Worm (Caenorhabditis elegans) whole organism, L3 larva: ENCODE measurements around the gene K01A6.8.
A peak's percentile ranks its signal among the peaks of the same experiment; 100 is the strongest.

Source experiments
- R02D3.7 ChIP-seq: fragments of 150-350 bp; optimal IDR thresholded peaks from 2 replicates; lab custom pipeline; 2014; ENCODE audit warnings: missing biosample characterization, missing genetic modification characterization
- aly-2 ChIP-seq: fragments of 150-350 bp; optimal IDR thresholded peaks from 2 replicates; lab custom pipeline; 2014; ENCODE audit warnings: missing biosample characterization, missing genetic modification characterization
- ceh-28 ChIP-seq: fragments of 150-350 bp; optimal IDR thresholded peaks from 2 replicates; lab custom pipeline; 2014; ENCODE audit warnings: missing biosample characterization, missing genetic modification reagents, missing genetic modification characterization
- ceh-9 ChIP-seq: sonication (generic microtip); optimal IDR thresholded peaks from 2 replicates; lab custom pipeline; 2018; ENCODE audit warnings: missing biosample characterization, missing genetic modification characterization
- egl-27 ChIP-seq: sonication (generic microtip); optimal IDR thresholded peaks from 4 replicates; lab custom pipeline; 2017; ENCODE audit warnings: missing biosample characterization, missing genetic modification reagents, missing genetic modification characterization
- egl-5 ChIP-seq: fragments of 150-350 bp; optimal IDR thresholded peaks from 2 replicates; lab custom pipeline; 2017; ENCODE audit warnings: missing biosample characterization, missing genetic modification reagents, missing genetic modification characterization, inconsistent platforms
- elt-1 ChIP-seq: fragments of 150-350 bp; optimal IDR thresholded peaks from 2 replicates; lab custom pipeline; 2014; ENCODE audit warnings: missing biosample characterization, missing genetic modification characterization
- elt-2 ChIP-seq: sonication (generic microtip); optimal IDR thresholded peaks from 2 replicates; lab custom pipeline; 2016; ENCODE audit warnings: missing genetic modification reagents, mild to moderate bottlenecking, missing genetic modification characterization, missing compliant biosample characterization
- elt-3 ChIP-seq, 3 experiments: fragments of 150-350 bp in 1 of 3; sonication (generic microtip) in 2 of 3; optimal IDR thresholded peaks; 2 replicates in 2 of 3; 4 replicates in 1 of 3; lab custom pipeline; 2014 to 2017; ENCODE audit warnings: missing biosample characterization in 3 of 3, missing genetic modification characterization in 3 of 3
- eor-1 ChIP-seq, 2 experiments: fragments of 150-350 bp; optimal IDR thresholded peaks; 2 replicates each; lab custom pipeline; 2014 to 2018; ENCODE audit warnings: missing biosample characterization in 2 of 2, missing genetic modification characterization in 2 of 2
- fkh-2 ChIP-seq: fragments of 150-350 bp; optimal IDR thresholded peaks from 2 replicates; lab custom pipeline; 2014; ENCODE audit warnings: missing biosample characterization, missing genetic modification reagents, missing genetic modification characterization
- fos-1 ChIP-seq: fragments of 150-350 bp; optimal IDR thresholded peaks from 2 replicates; lab custom pipeline; 2014; ENCODE audit warnings: missing biosample characterization, missing genetic modification characterization
- jun-1 ChIP-seq: fragments of 150-350 bp; optimal IDR thresholded peaks from 2 replicates; lab custom pipeline; 2014; ENCODE audit warnings: missing biosample characterization, missing genetic modification reagents, missing genetic modification characterization
- lin-15B ChIP-seq: fragments of 150-350 bp; optimal IDR thresholded peaks from 2 replicates; lab custom pipeline; 2014; ENCODE audit warnings: missing biosample characterization, missing genetic modification characterization
- lin-39 ChIP-seq: fragments of 150-350 bp; optimal IDR thresholded peaks from 2 replicates; lab custom pipeline; 2018; ENCODE audit warnings: missing biosample characterization, missing genetic modification reagents, missing genetic modification characterization
- mdl-1 ChIP-seq: fragments of 150-350 bp; optimal IDR thresholded peaks from 2 replicates; lab custom pipeline; 2014; ENCODE audit warnings: missing biosample characterization, missing genetic modification characterization
- mml-1 ChIP-seq: fragments of 150-350 bp; sonication (generic microtip); optimal IDR thresholded peaks from 3 replicates; lab custom pipeline; 2014; ENCODE audit warnings: missing biosample characterization, missing genetic modification characterization
- nfya-1 ChIP-seq: sonication (generic microtip); optimal IDR thresholded peaks from 2 replicates; lab custom pipeline; 2017; ENCODE audit warnings: missing genetic modification characterization, mild to moderate bottlenecking, missing compliant biosample characterization, antibody characterized with exemption, moderate library complexity; ENCODE audit not compliant: insufficient read depth
- nhr-11 ChIP-seq: fragments of 150-350 bp; optimal IDR thresholded peaks from 2 replicates; lab custom pipeline; 2014; ENCODE audit warnings: missing biosample characterization, missing genetic modification characterization
- nhr-12 ChIP-seq: fragments of 150-350 bp; optimal IDR thresholded peaks from 2 replicates; lab custom pipeline; 2014; ENCODE audit warnings: missing biosample characterization, missing genetic modification characterization
- nhr-23 ChIP-seq: fragments of 150-350 bp; optimal IDR thresholded peaks from 2 replicates; lab custom pipeline; 2014; ENCODE audit warnings: missing biosample characterization, missing genetic modification reagents, missing genetic modification characterization
- nhr-237 ChIP-seq: fragments of 150-350 bp; optimal IDR thresholded peaks from 2 replicates; lab custom pipeline; 2014; ENCODE audit warnings: missing biosample characterization, missing genetic modification characterization
- nhr-25 ChIP-seq: sonication (generic microtip); optimal IDR thresholded peaks from 2 replicates; lab custom pipeline; 2017; ENCODE audit warnings: missing biosample characterization, missing genetic modification characterization
- nhr-43 ChIP-seq: sonication (generic microtip); optimal IDR thresholded peaks from 2 replicates; lab custom pipeline; 2016; ENCODE audit warnings: mild to moderate bottlenecking, missing genetic modification characterization, missing compliant biosample characterization; ENCODE audit not compliant: poor library complexity, severe bottlenecking
- nhr-76 ChIP-seq: fragments of 150-350 bp; sonication (generic microtip); optimal IDR thresholded peaks from 5 replicates; lab custom pipeline; 2014; ENCODE audit warnings: missing biosample characterization, missing genetic modification characterization
- nhr-77 ChIP-seq: fragments of 150-350 bp; optimal IDR thresholded peaks from 2 replicates; lab custom pipeline; 2014; ENCODE audit warnings: missing biosample characterization, missing genetic modification characterization
- pha-4 ChIP-seq: fragments of 150-350 bp; optimal IDR thresholded peaks from 2 replicates; lab custom pipeline; 2014; ENCODE audit warnings: missing biosample characterization, missing genetic modification reagents, missing genetic modification characterization
- skn-1 ChIP-seq: fragments of 150-350 bp; optimal IDR thresholded peaks from 2 replicates; lab custom pipeline; 2014; ENCODE audit warnings: missing biosample characterization, missing genetic modification characterization
- tbx-2 ChIP-seq: sonication (generic microtip); optimal IDR thresholded peaks from 2 replicates; lab custom pipeline; 2016; ENCODE audit warnings: mild to moderate bottlenecking, missing genetic modification characterization, missing compliant biosample characterization
- unc-39 ChIP-seq: sonication (generic microtip); optimal IDR thresholded peaks from 4 replicates; lab custom pipeline; 2017; ENCODE audit warnings: missing biosample characterization, missing genetic modification characterization

The K01A6.8 gene

DNA sequence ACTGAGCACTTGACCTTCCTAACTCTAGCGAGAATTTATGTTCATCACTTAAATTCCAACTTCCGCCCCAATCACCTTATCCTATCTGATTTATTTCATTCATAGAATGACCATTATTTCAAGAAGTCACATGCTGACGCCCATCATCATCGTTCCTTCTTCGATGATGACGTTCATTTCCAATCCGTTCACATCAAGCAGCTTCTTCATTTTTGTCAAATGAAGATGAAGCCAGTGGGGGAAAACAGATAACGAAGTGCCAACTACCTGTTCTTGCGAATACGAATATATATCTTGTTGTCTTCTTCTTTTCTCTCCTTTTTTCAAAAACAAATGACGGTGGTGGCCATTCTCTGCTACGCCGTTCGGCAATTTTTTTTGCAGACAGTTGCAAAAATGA, 35.3 kb downstream of the K01A6.8 start:
- TF ChIP-seq mml-1 (tag; lab: Kevin White, UChicago) (no peak), nhr-23 (tag; lab: Kevin White, UChicago) (peak; percentile 29), nhr-25 (tag; lab: Kevin White, UChicago) (peak; percentile 79)

DNA sequence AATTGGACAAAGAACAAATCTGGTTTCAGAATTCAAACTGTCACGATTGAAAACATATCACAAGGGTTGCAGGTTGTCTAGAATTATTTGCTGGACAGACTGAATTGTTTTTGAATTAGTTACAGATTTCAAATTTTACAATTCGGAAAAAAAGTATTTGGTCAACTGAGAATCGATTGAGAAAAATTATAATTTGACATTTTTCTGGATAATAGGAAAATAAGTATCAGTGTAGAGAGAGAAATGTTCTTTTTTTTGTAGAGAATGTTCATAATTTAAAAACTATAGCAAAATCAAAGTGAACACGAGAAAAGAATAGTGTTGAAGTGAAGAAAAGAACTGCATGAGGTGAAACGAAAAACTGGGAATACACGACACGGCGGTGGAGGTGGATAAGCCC, 36.4 kb downstream of the K01A6.8 start, which contains the start of gene dpy-20:
dpy-20 (minus strand) TSS at position 101 of the 400 bp plus-strand sequence.
- TF ChIP-seq elt-3 (tag; optimal IDR thresholded peaks at IDR 0.05; lab: Kevin White, UChicago): no peak
- peak; percentile 24 for TF ChIP-seq nhr-25 (tag; lab: Kevin White, UChicago)

DNA sequence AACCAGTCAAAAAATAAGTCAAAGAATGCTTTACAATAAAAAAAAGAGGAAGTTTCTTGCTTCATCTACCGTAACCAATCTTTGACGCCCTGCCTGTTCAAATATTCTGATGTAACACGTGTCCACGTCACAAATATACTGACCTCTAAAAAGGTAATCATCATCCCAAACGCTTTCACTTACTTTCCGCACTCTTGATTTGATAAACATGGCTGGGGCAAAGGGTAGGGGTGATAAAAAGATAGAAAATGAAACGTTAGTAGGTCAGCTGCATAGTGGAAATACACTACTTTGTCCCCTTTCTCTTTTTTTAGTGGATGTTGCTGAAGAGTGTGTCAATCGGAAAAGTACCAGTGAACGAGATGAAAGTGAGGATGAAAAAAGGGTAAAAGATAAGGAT, 37.1 kb downstream of the K01A6.8 start:
- TF ChIP-seq nhr-23 (tag; lab: Kevin White, UChicago) (peak; percentile 89), nhr-43 (tag; lab: Kevin White, UChicago) (peak; percentile 50), elt-3 (tag; optimal IDR thresholded peaks at IDR 0.05; lab: Kevin White, UChicago) (peak in 1 of 3 experiments; percentile 75), nfya-1 (tag; lab: Kevin White, UChicago) (no peak), nhr-25 (tag; lab: Kevin White, UChicago) (peak; percentile 77)

DNA sequence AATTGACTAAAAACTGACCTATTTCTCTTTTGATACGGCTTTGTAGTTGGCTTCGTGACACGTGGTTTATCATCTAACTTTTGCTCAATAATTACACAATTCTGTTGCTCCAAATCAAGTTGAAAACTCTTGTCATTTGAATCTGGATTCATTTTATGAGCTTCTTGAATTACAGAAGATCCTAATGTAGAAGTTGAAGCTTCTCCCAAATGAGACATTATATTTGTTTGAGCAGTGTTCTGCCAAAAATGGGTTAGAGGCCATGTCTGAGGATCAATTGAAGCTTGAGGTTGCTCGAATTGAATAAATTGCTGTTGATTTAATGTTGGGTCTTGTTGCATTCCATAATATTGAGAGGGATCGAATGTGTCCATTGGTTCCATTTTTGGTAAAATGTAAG, 39.7 kb downstream of the K01A6.8 start:
- TF ChIP-seq lin-39 (tag; lab: Kevin White, UChicago): no peak
- no peak for TF ChIP-seq R02D3.7
- no peak for TF ChIP-seq ceh-9
- no peak for TF ChIP-seq lin-15B (tag; lab: Kevin White, UChicago)
- TF ChIP-seq eor-1 (tag; optimal IDR thresholded peaks at IDR 0.05; lab: Kevin White, UChicago): no peak
- no peak for TF ChIP-seq mdl-1
- TF ChIP-seq egl-27 (tag; lab: Kevin White, UChicago): no peak
- no peak for TF ChIP-seq elt-3 (tag; optimal IDR thresholded peaks at IDR 0.05; lab: Kevin White, UChicago)
- TF ChIP-seq pha-4: no peak
- no peak for TF ChIP-seq nhr-23 (tag; lab: Kevin White, UChicago)
- TF ChIP-seq egl-5 (tag; lab: Kevin White, UChicago): no peak
- no peak for TF ChIP-seq skn-1 (tag; lab: Kevin White, UChicago)
- no peak for TF ChIP-seq nhr-12
- no peak for TF ChIP-seq elt-1 (tag; lab: Kevin White, UChicago)
- no peak for TF ChIP-seq unc-39 (tag; lab: Kevin White, UChicago)
- TF ChIP-seq nhr-43 (tag; lab: Kevin White, UChicago): no peak
- no peak for TF ChIP-seq aly-2 (tag; lab: Kevin White, UChicago)
- TF ChIP-seq nhr-237: no peak

DNA sequence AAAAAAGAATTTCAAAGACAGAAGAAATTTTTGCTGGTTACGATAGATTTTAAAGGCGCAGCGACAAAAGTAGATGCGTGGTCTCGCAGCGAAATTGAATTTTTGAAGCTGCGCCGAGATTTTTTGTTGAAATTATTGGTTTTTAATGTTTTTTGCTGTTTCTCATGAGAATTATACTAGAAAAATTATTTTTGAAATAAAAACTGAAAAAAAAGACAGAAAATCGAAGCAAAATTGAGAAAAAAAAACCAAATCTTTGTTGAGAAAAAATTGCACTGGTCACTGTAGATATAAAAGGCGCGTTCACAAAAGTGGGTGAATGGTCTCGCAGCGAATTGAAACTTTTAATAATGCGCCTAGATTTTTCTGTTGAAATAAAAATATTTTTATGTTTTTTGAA, 41.5 kb downstream of the K01A6.8 start:
- TF ChIP-seq nhr-23 (tag; lab: Kevin White, UChicago) (peak; percentile 6), tbx-2 (tag; lab: Kevin White, UChicago) (no peak)

DNA sequence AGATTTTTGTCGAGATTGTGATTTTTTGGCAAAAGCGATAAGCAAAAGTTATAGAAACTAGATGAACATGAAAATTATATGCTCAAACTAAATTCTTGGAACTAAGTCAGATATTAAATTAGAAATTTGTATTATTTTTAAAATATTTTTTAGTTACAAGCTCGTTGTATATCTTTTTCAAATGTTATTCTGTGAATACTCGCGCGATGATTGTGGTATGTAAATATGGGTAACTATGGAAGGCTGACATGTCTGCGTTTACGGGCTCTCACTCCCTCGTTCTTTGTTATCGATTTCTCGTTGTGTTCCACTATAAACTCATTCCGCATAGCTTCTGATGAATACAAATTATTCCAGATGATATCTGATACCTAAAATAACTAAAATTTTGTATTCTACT, 43.0 kb downstream of the K01A6.8 start, which contains the start of gene ZK792.7:
ZK792.7 (plus strand) TSS at position 301 of the 400 bp plus-strand sequence.
- TF ChIP-seq fos-1 (tag; lab: Kevin White, UChicago) (no peak), nhr-43 (tag; lab: Kevin White, UChicago) (no peak), nhr-76 (tag; lab: Kevin White, UChicago) (no peak), nhr-77 (tag; lab: Kevin White, UChicago) (no peak), jun-1 (tag; lab: Kevin White, UChicago) (no peak), egl-5 (tag; lab: Kevin White, UChicago) (no peak), ceh-28 (no peak), nfya-1 (tag; lab: Kevin White, UChicago) (no peak), tbx-2 (tag; lab: Kevin White, UChicago) (no peak), nhr-11 (tag; lab: Kevin White, UChicago) (no peak), R02D3.7 (no peak), elt-2 (tag; lab: Kevin White, UChicago) (no peak), fkh-2 (tag; lab: Kevin White, UChicago) (no peak)
